Worm (Caenorhabditis elegans) whole organism, young adult: ENCODE results near the gene nlp-45.

ENCODE experiments used
- B0261.1 ChIP-seq: sonication (generic microtip); optimal IDR thresholded peaks from 2 replicates; lab custom pipeline; 2016; ENCODE audit warnings: mild to moderate bottlenecking, missing genetic modification characterization, moderate library complexity, missing compliant biosample characterization
- F39B2.1 ChIP-seq: fragments of 200-800 bp; sonication (Bioruptor generic); IDR thresholded peaks from 2 replicates; pipeline ENCODE4 v1.3.6; 2022; ENCODE audit warnings: missing genetic modification reagents, missing genetic modification characterization, missing compliant biosample characterization
- F57A8.1 ChIP-seq: fragments of 200-800 bp; sonication (Bioruptor generic); optimal IDR thresholded peaks from 2 replicates; lab custom pipeline; 2018; ENCODE audit warnings: mild to moderate bottlenecking, missing genetic modification characterization, moderate library complexity, missing compliant biosample characterization
- K12H6.12 ChIP-seq: fragments of 200-800 bp; sonication (Bioruptor generic); optimal IDR thresholded peaks from 2 replicates; lab custom pipeline; 2018; ENCODE audit warnings: mild to moderate bottlenecking, missing genetic modification characterization, missing compliant biosample characterization
- T26A5.8 ChIP-seq: sonication (generic microtip); optimal IDR thresholded peaks from 2 replicates; lab custom pipeline; 2016; ENCODE audit warnings: missing genetic modification characterization, missing compliant biosample characterization
- atf-7 ChIP-seq: sonication (generic microtip); optimal IDR thresholded peaks from 2 replicates; lab custom pipeline; 2017; ENCODE audit warnings: mild to moderate bottlenecking, missing genetic modification characterization, missing compliant biosample characterization
- ets-4 ChIP-seq: fragments of 200-800 bp; sonication (Bioruptor generic); optimal IDR thresholded peaks from 2 replicates; lab custom pipeline; 2018; ENCODE audit warnings: mild to moderate bottlenecking, missing genetic modification characterization, missing compliant biosample characterization
- gei-17 ChIP-seq: fragments of 200-800 bp; sonication (Bioruptor generic); optimal IDR thresholded peaks from 2 replicates; lab custom pipeline; 2018; ENCODE audit warnings: mild to moderate bottlenecking, missing genetic modification characterization, missing compliant biosample characterization
- hmg-1.2 ChIP-seq: fragments of 200-800 bp; sonication (Bioruptor generic); IDR thresholded peaks from 2 replicates; pipeline ENCODE4 v1.3.6; 2022; ENCODE audit warnings: missing genetic modification reagents, missing genetic modification characterization, missing compliant biosample characterization
- let-607 ChIP-seq, 2 experiments: fragments of 200-800 bp in 1 of 2; sonication (Bioruptor generic) in 1 of 2; sonication (generic microtip) in 1 of 2; optimal IDR thresholded peaks; 2 replicates each; lab custom pipeline; 2016 to 2018; ENCODE audit warnings: mild to moderate bottlenecking in 2 of 2, missing compliant biosample characterization in 2 of 2, missing genetic modification characterization in 2 of 2, moderate library complexity in 2 of 2, missing genotype in 1 of 2
- lin-40 ChIP-seq: sonication (generic microtip); optimal IDR thresholded peaks from 2 replicates; lab custom pipeline; 2016; ENCODE audit warnings: missing genetic modification characterization, mild to moderate bottlenecking, missing compliant biosample characterization, missing genotype, missing genetic modification reagents
- nfya-1 ChIP-seq: sonication (generic microtip); optimal IDR thresholded peaks from 2 replicates; lab custom pipeline; 2017; ENCODE audit warnings: antibody characterized with exemption, missing compliant biosample characterization, missing genetic modification characterization, borderline replicate concordance; ENCODE audit not compliant: insufficient read depth
- nhr-80 ChIP-seq: sonication (generic microtip); optimal IDR thresholded peaks from 2 replicates; lab custom pipeline; 2016; ENCODE audit warnings: missing genetic modification characterization, missing compliant biosample characterization
- rcor-1 ChIP-seq: fragments of 200-800 bp; sonication (Bioruptor generic); IDR thresholded peaks from 2 replicates; pipeline ENCODE4 v1.3.6; 2022; ENCODE audit warnings: missing genetic modification reagents, missing genetic modification characterization, missing compliant biosample characterization
- repo-1 ChIP-seq: sonication (generic microtip); optimal IDR thresholded peaks from 2 replicates; lab custom pipeline; 2017; ENCODE audit warnings: mild to moderate bottlenecking, missing genetic modification characterization, missing compliant biosample characterization
- rpc-1 ChIP-seq, 2 experiments: fragments of 150-350 bp in 1 of 2; sonication (generic microtip) in 1 of 2; optimal IDR thresholded peaks; 2 replicates each; lab custom pipeline; 2014 to 2018; ENCODE audit warnings: missing biosample characterization in 1 of 2, missing genetic modification characterization in 1 of 2, missing genetic modification reagents in 1 of 2, missing genotype in 1 of 2
- tbp1 ChIP-seq: fragments of 200-800 bp; sonication (Bioruptor generic); optimal IDR thresholded peaks from 2 replicates; lab custom pipeline; 2018; ENCODE audit warnings: mild to moderate bottlenecking, missing genetic modification characterization, missing compliant biosample characterization
- unc-62 ChIP-seq: fragments of 150-350 bp; optimal IDR thresholded peaks from 2 replicates; lab custom pipeline; 2014; ENCODE audit warnings: missing biosample characterization, missing genetic modification reagents, missing genetic modification characterization
- xnd-1 ChIP-seq: sonication (generic microtip); optimal IDR thresholded peaks from 2 replicates; lab custom pipeline; 2016; ENCODE audit warnings: missing genotype, missing genetic modification reagents, missing genetic modification characterization, missing compliant biosample characterization
- ztf-22 ChIP-seq: fragments of 200-800 bp; sonication (Bioruptor generic); optimal IDR thresholded peaks from 2 replicates; lab custom pipeline; 2018; ENCODE audit warnings: mild to moderate bottlenecking, missing genetic modification characterization, moderate library complexity, missing compliant biosample characterization

The nlp-45 gene

ce11 chrX:2294198-2294800 is 43.8 kb downstream of the nlp-45 start, which contains the start of gene T10H10.2:
T10H10.2 (plus strand) TSS chrX:2294750.
- no peak for TF ChIP-seq F57A8.1 (GFP tag; lab: Kevin White, UChicago)
- no peak for TF ChIP-seq ztf-22 (GFP tag; lab: Kevin White, UChicago)
- TF ChIP-seq unc-62 (GFP tag; lab: Kevin White, UChicago) = no peak
- no peak for TF ChIP-seq F39B2.1 (GFP tag; lab: Robert Waterston, UW)
- TF ChIP-seq repo-1 (tag; lab: Kevin White, UChicago) = no peak
- no peak for TF ChIP-seq tbp1 (GFP tag; lab: Kevin White, UChicago)
- TF ChIP-seq B0261.1 (tag; lab: Kevin White, UChicago) = no peak
- TF ChIP-seq gei-17 = no peak
- TF ChIP-seq rpc-1 (optimal IDR thresholded peaks at IDR 0.05; lab: Kevin White, UChicago) = no peak
- TF ChIP-seq rpc-1 (tag; optimal IDR thresholded peaks at IDR 0.05; lab: Kevin White, UChicago) = no peak
- no peak for TF ChIP-seq nfya-1 (tag; lab: Kevin White, UChicago)

- peak; percentile 12 for TF ChIP-seq atf-7 (tag; lab: Kevin White, UChicago)
- TF ChIP-seq xnd-1 (tag; lab: Kevin White, UChicago) = no peak
- TF ChIP-seq let-607 (tag; optimal IDR thresholded peaks at IDR 0.05; lab: Kevin White, UChicago) = peak in 1 of 2 experiments; percentile 22
- peak; percentile 60 for TF ChIP-seq K12H6.12 (tag; lab: Kevin White, UChicago)
- peak; percentile 77 for TF ChIP-seq nhr-80 (tag; lab: Kevin White, UChicago)
- no peak for TF ChIP-seq T26A5.8 (tag; lab: Kevin White, UChicago)
- TF ChIP-seq lin-40 (tag; lab: Kevin White, UChicago) = peak; percentile 29
- 0 out of 2 replicates have a peak, but pooled peaks have one; percentile 28 for TF ChIP-seq rcor-1 (GFP tag; lab: Robert Waterston, UW)
- TF ChIP-seq hmg-1.2 (GFP tag; lab: Robert Waterston, UW) = peak; percentile 60; the same call in 1 of the 2 replicates
- peak; percentile 26 for TF ChIP-seq ets-4 (GFP tag; lab: Kevin White, UChicago)
- TF ChIP-seq, all 124 proteins: peak for 8
Measured at ce11 chrX:2287977-2288387, 50.1 kb downstream of the nlp-45 start.
